Fruit fly (Drosophila melanogaster) whole organism, adult: ENCODE measurements around the gene CG10208.

Experiments used
- CG14711 ChIP-seq: fragments of 200-800 bp; sonication (Bioruptor generic); optimal IDR thresholded peaks from 2 replicates; lab custom pipeline; 2018; ENCODE audit warnings: missing biosample characterization, mild to moderate bottlenecking, missing genetic modification characterization, moderate library complexity
- CG1620 ChIP-seq: fragments of 200-800 bp; sonication (Bioruptor generic); optimal IDR thresholded peaks from 2 replicates; lab custom pipeline; 2016; ENCODE audit warnings: missing biosample characterization, missing genetic modification characterization
- CG33017 ChIP-seq: fragments of 200-800 bp; sonication (Bioruptor generic); optimal IDR thresholded peaks from 2 replicates; lab custom pipeline; 2018; ENCODE audit warnings: missing biosample characterization, mild to moderate bottlenecking, missing genetic modification characterization, moderate library complexity
- Clk ChIP-seq: fragments of 200-800 bp; sonication (Bioruptor generic); optimal IDR thresholded peaks from 2 replicates; lab custom pipeline; 2017; ENCODE audit warnings: missing biosample characterization, missing genetic modification characterization
- cic ChIP-seq: fragments of 200-800 bp; sonication (Bioruptor generic); optimal IDR thresholded peaks from 2 replicates; lab custom pipeline; 2017; ENCODE audit warnings: missing biosample characterization, mild to moderate bottlenecking, missing genetic modification characterization, moderate library complexity
- kay ChIP-seq: fragments of 200-800 bp; sonication (Bioruptor generic); peaks from one replicate; lab custom pipeline; 2016; ENCODE audit warnings: missing biosample characterization, missing genetic modification characterization, borderline replicate concordance
- ovo ChIP-seq: fragments of 200-800 bp; sonication (Bioruptor generic); optimal IDR thresholded peaks from 2 replicates; lab custom pipeline; 2016; ENCODE audit warnings: missing biosample characterization, missing genetic modification characterization

- TF ChIP-seq Clk (GFP tag; lab: Kevin White, UChicago) (peak; percentile 81), CG14711 (tag; lab: Kevin White, UChicago) (no peak), ovo (peak; percentile 94), CG1620 (GFP tag; lab: Kevin White, UChicago) (no peak), cic (GFP tag; lab: Kevin White, UChicago) (peak; percentile 99), CG33017 (tag; lab: Kevin White, UChicago) (peak; percentile 72), kay (GFP tag; lab: Kevin White, UChicago) (peak; percentile 98)
These were observed 50.4 kb downstream of the CG10208 start for dm6 chr3R:23723381-23724034.
